Fruit fly (Drosophila melanogaster): ENCODE measurements around the gene Brr2.

Brr2 gene

dm6 chr3L:15988039-15988546 is 20.4 kb upstream of the Brr2 start, which contains the start of gene Hip14 (continued):
- peak in 1 of 2 experiments; percentile 0 for TF ChIP-seq crp (GFP tag; optimal IDR thresholded peaks at IDR 0.05)
- TF ChIP-seq Bgb (GFP tag; IDR thresholded peaks at IDR 0.05; ENCODE audit: partially characterized antibody): peak; percentile 33; the same call in 1 of the 2 replicates
- no peak; the same call in 2 of the 3 replicates for TF ChIP-seq Opbp (GFP tag; IDR thresholded peaks at IDR 0.05; ENCODE audit: partially characterized antibody)
- TF ChIP-seq YL-1 (GFP tag; optimal IDR thresholded peaks at IDR 0.05): peak; percentile 84
- 0 out of 3 replicates have a peak, but pooled peaks have one; percentile 38 for TF ChIP-seq zfh1 (GFP tag; IDR thresholded peaks at IDR 0.05)
- no peak for TF ChIP-seq CG14014 (GFP tag; IDR thresholded peaks at IDR 0.05)
- TF ChIP-seq phol (tag; optimal IDR thresholded peaks at IDR 0.05): peak; percentile 37
- peak; percentile 86 for TF ChIP-seq sens (GFP tag)
- TF ChIP-seq CrebB (tag; optimal IDR thresholded peaks at IDR 0.05): peak; percentile 10
- TF ChIP-seq mld (GFP tag; IDR thresholded peaks at IDR 0.05; ENCODE audit: partially characterized antibody): no peak
- TF ChIP-seq tio (GFP tag; optimal IDR thresholded peaks at IDR 0.05): no peak
- TF ChIP-seq seq (GFP tag; IDR thresholded peaks at IDR 0.05): peak; percentile 77
- peak; percentile 57 for TF ChIP-seq MBD-R2 (GFP tag; IDR thresholded peaks at IDR 0.05)
- TF ChIP-seq zen (tag; optimal IDR thresholded peaks at IDR 0.05): no peak
- no peak for TF ChIP-seq Sry-β (GFP tag; optimal IDR thresholded peaks at IDR 0.05)
- TF ChIP-seq Pdp1 (GFP tag; optimal IDR thresholded peaks at IDR 0.05): peak in 1 of 2 experiments; percentile 49
- no peak for TF ChIP-seq CG14860 (GFP tag; IDR thresholded peaks at IDR 0.05; ENCODE audit: partially characterized antibody)
- no peak for TF ChIP-seq CG30431 (GFP tag; optimal IDR thresholded peaks at IDR 0.05)
- peak; percentile 32 for TF ChIP-seq CG18262 (tag; optimal IDR thresholded peaks at IDR 0.05)
- TF ChIP-seq CG31441 (GFP tag; IDR thresholded peaks at IDR 0.05): peak; percentile 63
- TF ChIP-seq CG30403 (GFP tag; optimal IDR thresholded peaks at IDR 0.05): peak; percentile 43
- TF ChIP-seq cad (GFP tag; optimal IDR thresholded peaks at IDR 0.05): no peak
- no peak for TF ChIP-seq CG8281 (tag; optimal IDR thresholded peaks at IDR 0.05)
- no peak for TF ChIP-seq CG4820 (GFP tag; optimal IDR thresholded peaks at IDR 0.05)
- TF ChIP-seq CG11504 (tag; optimal IDR thresholded peaks at IDR 0.05): no peak
- no peak for TF ChIP-seq gro (GFP tag; optimal IDR thresholded peaks at IDR 0.05)
- no peak for TF ChIP-seq CG33213 (GFP tag; optimal IDR thresholded peaks at IDR 0.05)
- peak; percentile 41; the same call in 1 of the 3 replicates for TF ChIP-seq Doc3 (GFP tag; IDR thresholded peaks at IDR 0.05; ENCODE audit: partially characterized antibody)
- TF ChIP-seq Max (GFP tag; optimal IDR thresholded peaks at IDR 0.05): no peak
- TF ChIP-seq Stat92E (GFP tag; optimal IDR thresholded peaks at IDR 0.05): peak in 1 of 3 experiments; percentile 62
- no peak for TF ChIP-seq pfk (GFP tag; optimal IDR thresholded peaks at IDR 0.05)
- peak; percentile 57 for TF ChIP-seq nom (GFP tag; optimal IDR thresholded peaks at IDR 0.05)
- TF ChIP-seq sna (GFP tag; IDR thresholded peaks at IDR 0.05; ENCODE audit: partially characterized antibody): no peak
- TF ChIP-seq HLHmδ (GFP tag; optimal IDR thresholded peaks at IDR 0.05): no peak
- TF ChIP-seq CG5245 (GFP tag; optimal IDR thresholded peaks at IDR 0.05): no peak
- TF ChIP-seq kah (GFP tag; optimal IDR thresholded peaks at IDR 0.05): no peak
- TF ChIP-seq CG2199 (GFP tag; IDR thresholded peaks at IDR 0.05): no peak
- no peak for TF ChIP-seq tll (GFP tag; optimal IDR thresholded peaks at IDR 0.05)
- TF ChIP-seq ERR (GFP tag; optimal IDR thresholded peaks at IDR 0.05): peak; percentile 10
- TF ChIP-seq wor (GFP tag; IDR thresholded peaks at IDR 0.05): no peak
- TF ChIP-seq Xbp1 (GFP tag; optimal IDR thresholded peaks at IDR 0.05): peak; percentile 11
- TF ChIP-seq CG11723 (GFP tag; optimal IDR thresholded peaks at IDR 0.05): no peak
- TF ChIP-seq psq (GFP tag; optimal IDR thresholded peaks at IDR 0.05): no peak
- TF ChIP-seq dmrt99B (tag; optimal IDR thresholded peaks at IDR 0.05): no peak
- TF ChIP-seq CG2678 (tag; optimal IDR thresholded peaks at IDR 0.05): no peak
- 0 out of 2 replicates have a peak, but pooled peaks have one; percentile 14 for TF ChIP-seq CG3847 (GFP tag; IDR thresholded peaks at IDR 0.05)
- TF ChIP-seq CG11398 (GFP tag; optimal IDR thresholded peaks at IDR 0.05): no peak
- TF ChIP-seq Oaz (GFP tag; IDR thresholded peaks at IDR 0.05): no peak
